Worm (Caenorhabditis elegans) whole organism, L2 larva: ENCODE measurements around the gene T06D8.9.

Experiments
- ZK546.5 ChIP-seq: sonication (generic microtip); optimal IDR thresholded peaks from 2 replicates; lab custom pipeline; 2017; ENCODE audit warnings: missing biosample characterization, missing genetic modification characterization
- blmp-1 ChIP-seq: sonication (generic microtip); optimal IDR thresholded peaks from 2 replicates; lab custom pipeline; 2017; ENCODE audit warnings: missing genetic modification characterization, mild to moderate bottlenecking, missing compliant biosample characterization, antibody characterized with exemption, moderate library complexity; ENCODE audit not compliant: insufficient read depth
- ceh-16 ChIP-seq: fragments of 150-350 bp; optimal IDR thresholded peaks from 2 replicates; lab custom pipeline; 2014; ENCODE audit warnings: missing biosample characterization, missing genetic modification characterization
- lsy-2 ChIP-seq, 2 experiments: fragments of 150-350 bp in 1 of 2; sonication (generic microtip) in 1 of 2; optimal IDR thresholded peaks; 2 replicates each; lab custom pipeline; 2014 to 2017; ENCODE audit warnings: missing biosample characterization in 2 of 2, missing genetic modification characterization in 2 of 2
- nhr-11 ChIP-seq: fragments of 150-350 bp; optimal IDR thresholded peaks from 2 replicates; lab custom pipeline; 2014; ENCODE audit warnings: missing biosample characterization, missing genetic modification characterization
- nhr-77 ChIP-seq: fragments of 150-350 bp; optimal IDR thresholded peaks from 2 replicates; lab custom pipeline; 2014; ENCODE audit warnings: missing biosample characterization, missing genetic modification characterization
- peb-1 ChIP-seq: fragments of 150-350 bp; optimal IDR thresholded peaks from 2 replicates; lab custom pipeline; 2014; ENCODE audit warnings: missing biosample characterization, missing genetic modification characterization
- unc-62 ChIP-seq: fragments of 150-350 bp; optimal IDR thresholded peaks from 2 replicates; lab custom pipeline; 2014; ENCODE audit warnings: missing biosample characterization, missing genetic modification reagents, missing genetic modification characterization
- ztf-4 ChIP-seq: fragments of 150-350 bp; optimal IDR thresholded peaks from 2 replicates; lab custom pipeline; 2014; ENCODE audit warnings: missing biosample characterization, missing genetic modification characterization

ce11 chrII:11283803-11284202 lies 44.4 kb downstream of the T06D8.9 start:
- TF ChIP-seq ztf-4 (tag; lab: Kevin White, UChicago) (no peak), lsy-2 (tag; optimal IDR thresholded peaks at IDR 0.05; lab: Kevin White, UChicago) (no peak), blmp-1 (tag; lab: Kevin White, UChicago) (no peak), nhr-11 (no peak), ceh-16 (tag; lab: Kevin White, UChicago) (no peak), unc-62 (no peak), nhr-77 (tag; lab: Kevin White, UChicago) (no peak), peb-1 (tag; lab: Kevin White, UChicago) (no peak), ZK546.5 (tag; lab: Kevin White, UChicago) (no peak)
